Worm (Caenorhabditis elegans): ENCODE results near the gene sri-43.
"Not testable (repeated sequence)": the region's sequence is repeated elsewhere in the genome, so short reads cannot be mapped to it uniquely, and the experiment has no call there.

DNA sequence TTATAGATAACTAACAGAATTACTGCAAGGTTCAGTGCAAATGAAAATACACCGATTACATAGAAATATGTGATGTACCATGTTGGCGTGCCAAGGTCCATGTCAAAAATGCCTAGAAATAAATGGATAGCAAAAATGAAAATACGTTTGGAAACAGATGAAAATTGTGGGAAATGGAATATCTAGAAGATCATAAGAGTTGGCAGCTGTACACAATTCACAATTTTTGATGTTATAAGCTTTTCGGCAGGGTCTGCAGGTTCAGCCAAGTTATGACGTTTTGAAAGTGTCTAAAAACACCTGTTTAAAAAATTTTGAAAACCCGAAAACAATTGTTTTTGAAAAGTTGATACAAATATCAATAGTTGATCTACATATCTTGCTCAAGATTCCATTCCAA lies at the start of gene sri-43:
- not testable (repeated sequence) for TF ChIP-seq daf-12 (tag; optimal IDR thresholded peaks at IDR 0.05); ceh-9 (tag; optimal IDR thresholded peaks at IDR 0.05); jun-1 (tag; optimal IDR thresholded peaks at IDR 0.05); nhr-11 (tag; optimal IDR thresholded peaks at IDR 0.05); ceh-82 (tag; optimal IDR thresholded peaks at IDR 0.05); ceh-16 (tag; optimal IDR thresholded peaks at IDR 0.05); egl-27 (tag; optimal IDR thresholded peaks at IDR 0.05); pha-4 (tag; optimal IDR thresholded peaks at IDR 0.05); snpc-4 (tag; optimal IDR thresholded peaks at IDR 0.05); sea-2 (GFP tag; optimal IDR thresholded peaks at IDR 0.05); zag-1 (tag; optimal IDR thresholded peaks at IDR 0.05); fkh-10 (GFP tag; optimal IDR thresholded peaks at IDR 0.05); nhr-237 (tag; optimal IDR thresholded peaks at IDR 0.05)

All from whole organism, L3 larva.